Worm (Caenorhabditis elegans): Measurements from ENCODE around the gene taf-6.1.

Gene taf-6.1

DNA sequence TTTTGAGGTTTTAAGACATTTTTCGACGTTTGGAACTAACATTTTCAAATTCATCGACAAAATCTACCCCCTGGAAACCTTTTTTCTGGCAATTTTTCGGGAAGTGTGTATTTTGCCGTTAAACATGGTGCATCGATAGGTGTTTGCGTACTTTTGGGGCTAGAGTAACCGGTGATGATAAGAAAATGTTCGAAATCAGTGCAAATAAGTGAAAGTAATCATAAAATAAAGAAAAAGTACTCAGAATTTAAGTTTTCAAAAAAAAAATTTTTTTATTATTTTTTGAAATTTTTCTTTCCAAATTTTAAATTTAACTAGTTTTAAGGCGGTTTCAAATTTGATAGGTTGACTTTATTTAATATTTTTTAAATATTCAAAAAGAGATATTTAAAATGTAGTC is 51.4 kb downstream of the taf-6.1 start, which contains the start of gene nas-27:
Gene nas-27, minus strand, starts transcription at position 101 of the 400 bp plus-strand sequence.
- TF ChIP-seq D1046.2 (GFP tag; IDR thresholded peaks at IDR 0.05) (no peak), F44E2.7 (GFP tag; IDR thresholded peaks at IDR 0.05) (no peak), Y75B8A.6 (GFP tag; IDR thresholded peaks at IDR 0.05) (no peak), F37D6.2 (tag; optimal IDR thresholded peaks at IDR 0.05) (no peak), snpc-4 (tag; optimal IDR thresholded peaks at IDR 0.05) (no peak), dve-1 (tag; optimal IDR thresholded peaks at IDR 0.05; ENCODE audit: insufficient read depth) (no peak), mep-1 (tag; optimal IDR thresholded peaks at IDR 0.05) (no peak), tag-97 (GFP tag; IDR thresholded peaks at IDR 0.05) (no peak), ceh-44 (GFP tag; IDR thresholded peaks at IDR 0.05) (no peak), nhr-10 (tag; optimal IDR thresholded peaks at IDR 0.05) (no peak), unc-39 (tag; optimal IDR thresholded peaks at IDR 0.05) (no peak), lir-3 (tag; optimal IDR thresholded peaks at IDR 0.05) (no peak), hlh-30 (tag; optimal IDR thresholded peaks at IDR 0.05; ENCODE audit: insufficient read depth) (no peak), nhr-237 (tag; optimal IDR thresholded peaks at IDR 0.05) (no peak), zfp-2 (tag; optimal IDR thresholded peaks at IDR 0.05) (no peak), zip-11 (GFP tag; IDR thresholded peaks at IDR 0.05) (no peak), lsy-2 (tag; optimal IDR thresholded peaks at IDR 0.05) (no peak), mxl-2 (GFP tag; conservative IDR thresholded peaks at IDR 0.05) (no peak)

All from whole organism, L4 larva.